Fruit fly (Drosophila melanogaster) whole organism, wandering third instar larva: ENCODE data around the gene CG4592.

Experiments
- h ChIP-seq: fragments of 200-800 bp; sonication (Bioruptor generic); optimal IDR thresholded peaks from 3 replicates; lab custom pipeline; 2016; ENCODE audit warnings: missing biosample characterization, mild to moderate bottlenecking, missing genetic modification characterization
- pan ChIP-seq: fragments of >200 bp; optimal IDR thresholded peaks from 2 replicates; lab custom pipeline; 2017
- usp ChIP-seq: fragments of >200 bp; optimal IDR thresholded peaks from 2 replicates; lab custom pipeline; 2017; ENCODE audit warnings: missing biosample characterization, missing genetic modification characterization

- TF ChIP-seq pan (lab: Kevin White, UChicago) (no peak), usp (GFP tag; lab: Kevin White, UChicago) (no peak), h (GFP tag; lab: Kevin White, UChicago) (no peak)
Observed at dm6 chr2L:9882393-9882971, 39.0 kb upstream of the CG4592 start.
